Worm (Caenorhabditis elegans) whole organism, midembryonic: ENCODE results near the gene vms-1.

Source experiments
- ztf-23 ChIP-seq: fragments of 200-800 bp; sonication (Bioruptor generic); IDR thresholded peaks from 2 replicates; pipeline ENCODE4 v1.3.6; 2022; ENCODE audit warnings: missing genetic modification reagents, missing genetic modification characterization, missing compliant biosample characterization
- ztf-29 ChIP-seq: fragments of 200-800 bp; sonication (Bioruptor generic); IDR thresholded peaks from 2 replicates; pipeline ENCODE4 v1.3.6; 2022; ENCODE audit warnings: missing genetic modification reagents, missing genetic modification characterization, missing compliant biosample characterization

DNA sequence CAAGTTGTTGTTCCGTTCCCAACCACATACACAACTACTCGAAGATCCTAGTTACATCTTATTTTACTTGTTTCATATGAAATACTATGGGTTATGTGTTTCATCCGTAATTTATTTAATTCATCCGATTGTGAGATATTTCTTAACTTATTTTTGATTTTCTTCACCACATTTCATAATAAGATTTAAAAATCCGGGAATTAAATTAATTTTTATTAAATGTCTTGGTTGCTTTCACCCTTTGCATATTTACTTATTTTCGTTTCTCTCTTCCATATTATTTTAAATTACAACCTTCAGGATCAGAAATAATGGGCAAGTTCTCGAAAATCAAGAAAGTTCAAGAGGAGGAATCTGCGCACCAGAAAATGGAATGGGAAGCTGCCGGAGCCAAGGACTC, 42.6 kb upstream of the vms-1 start, which contains the start of gene K12H4.3:
- TF ChIP-seq ztf-29 (no peak), ztf-23 (no peak)
